Fruit fly (Drosophila melanogaster): ENCODE results near the gene CG8483.

dm6 chr3R:13188219-13188618 lies 26.0 kb downstream of the CG8483 start, which contains the start of gene CG14380:
- TF ChIP-seq usp (GFP tag; optimal IDR thresholded peaks at IDR 0.05) (no peak), CG8478 (optimal IDR thresholded peaks at IDR 0.05) (no peak), psq (optimal IDR thresholded peaks at IDR 0.05) (no peak)

All from whole organism.